Worm (Caenorhabditis elegans) whole organism, L3 larva: Measurements from ENCODE around the gene Y39B6A.69.

Experiments
- ZK546.5 ChIP-seq: sonication (generic microtip); optimal IDR thresholded peaks from 2 replicates; lab custom pipeline; 2017; ENCODE audit warnings: missing biosample characterization, missing genetic modification characterization
- fos-1 ChIP-seq: fragments of 150-350 bp; optimal IDR thresholded peaks from 2 replicates; lab custom pipeline; 2014; ENCODE audit warnings: missing biosample characterization, missing genetic modification characterization
- jun-1 ChIP-seq: fragments of 150-350 bp; optimal IDR thresholded peaks from 2 replicates; lab custom pipeline; 2014; ENCODE audit warnings: missing biosample characterization, missing genetic modification reagents, missing genetic modification characterization
- lin-15B ChIP-seq: fragments of 150-350 bp; optimal IDR thresholded peaks from 2 replicates; lab custom pipeline; 2014; ENCODE audit warnings: missing biosample characterization, missing genetic modification characterization
- lsy-12 ChIP-seq: sonication (generic microtip); optimal IDR thresholded peaks from 2 replicates; lab custom pipeline; 2016; ENCODE audit warnings: mild to moderate bottlenecking, missing genetic modification characterization, missing compliant biosample characterization
- nhr-25 ChIP-seq: sonication (generic microtip); optimal IDR thresholded peaks from 2 replicates; lab custom pipeline; 2017; ENCODE audit warnings: missing biosample characterization, missing genetic modification characterization
- nhr-28 ChIP-seq: fragments of 150-350 bp; optimal IDR thresholded peaks from 2 replicates; lab custom pipeline; 2014; ENCODE audit warnings: missing biosample characterization, missing genetic modification characterization
- nhr-76 ChIP-seq: fragments of 150-350 bp; sonication (generic microtip); optimal IDR thresholded peaks from 5 replicates; lab custom pipeline; 2014; ENCODE audit warnings: missing biosample characterization, missing genetic modification characterization
- pqm-1 ChIP-seq: fragments of 150-350 bp; optimal IDR thresholded peaks from 2 replicates; lab custom pipeline; 2017; ENCODE audit warnings: missing biosample characterization, missing genetic modification characterization, inconsistent platforms
- skn-1 ChIP-seq: fragments of 150-350 bp; optimal IDR thresholded peaks from 2 replicates; lab custom pipeline; 2014; ENCODE audit warnings: missing biosample characterization, missing genetic modification characterization
- unc-62 ChIP-seq: fragments of 150-350 bp; sonication (generic microtip); optimal IDR thresholded peaks from 4 replicates; lab custom pipeline; 2014; ENCODE audit warnings: missing biosample characterization, missing genetic modification reagents, missing genetic modification characterization

ce11 chrV:19153806-19154205, 1.6 kb upstream of the Y39B6A.69 start, which contains the start of gene tsp-13:
- TF ChIP-seq skn-1 (tag; lab: Kevin White, UChicago) (no peak), ZK546.5 (tag; lab: Kevin White, UChicago) (no peak), fos-1 (tag; lab: Kevin White, UChicago) (no peak), unc-62 (GFP tag; lab: Kevin White, UChicago) (no peak), nhr-28 (no peak), nhr-25 (no peak), jun-1 (tag; lab: Kevin White, UChicago) (no peak), pqm-1 (tag; lab: Kevin White, UChicago) (no peak), lsy-12 (no peak), lin-15B (tag; lab: Kevin White, UChicago) (no peak), nhr-76 (tag; lab: Kevin White, UChicago) (no peak)
